Worm (Caenorhabditis elegans) whole organism, L4 larva: ENCODE data around the gene mel-11.

ENCODE experiments used
- F26F4.8 ChIP-seq: fragments of 200-800 bp; sonication (Bioruptor generic); conservative IDR thresholded peaks from 2 replicates; pipeline ENCODE4 v1.3.6; 2022; ENCODE audit warnings: missing genetic modification characterization, missing compliant biosample characterization
- T20F7.1 ChIP-seq: fragments of 200-800 bp; sonication (Bioruptor generic); optimal IDR thresholded peaks from 2 replicates; lab custom pipeline; 2018; ENCODE audit warnings: mild to moderate bottlenecking, missing genetic modification characterization, missing compliant biosample characterization
- Y105C5A.15 ChIP-seq: fragments of 200-800 bp; sonication (Bioruptor generic); IDR thresholded peaks from 2 replicates; pipeline ENCODE4 v1.3.6; 2022; ENCODE audit warnings: missing genetic modification characterization, missing compliant biosample characterization
- Y75B8A.6 ChIP-seq: fragments of 200-800 bp; sonication (Bioruptor generic); IDR thresholded peaks from 2 replicates; pipeline ENCODE4 v1.3.6; 2022; ENCODE audit warnings: missing genetic modification reagents, missing genetic modification characterization, missing compliant biosample characterization
- ZK546.5 ChIP-seq, 2 experiments: sonication (generic microtip); optimal IDR thresholded peaks; 2 replicates each; lab custom pipeline; 2017; ENCODE audit warnings: missing biosample characterization in 2 of 2, missing genetic modification characterization in 2 of 2
- ceh-28 ChIP-seq: fragments of 150-350 bp; optimal IDR thresholded peaks from 2 replicates; lab custom pipeline; 2014; ENCODE audit warnings: missing biosample characterization, missing genetic modification reagents, missing genetic modification characterization
- ceh-82 ChIP-seq: sonication (generic microtip); optimal IDR thresholded peaks from 2 replicates; lab custom pipeline; 2017; ENCODE audit warnings: missing biosample characterization, missing genetic modification characterization
- ces-1 ChIP-seq: fragments of 150-350 bp; sonication (generic microtip); optimal IDR thresholded peaks from 4 replicates; lab custom pipeline; 2014; ENCODE audit warnings: missing biosample characterization, missing genetic modification reagents, missing genetic modification characterization
- cey-2 ChIP-seq: sonication (generic microtip); optimal IDR thresholded peaks from 3 replicates; lab custom pipeline; 2017; ENCODE audit warnings: missing genetic modification characterization, mild to moderate bottlenecking, missing compliant biosample characterization, antibody characterized with exemption, borderline replicate concordance; ENCODE audit not compliant: insufficient read depth
- ctbp-1 ChIP-seq: fragments of 200-800 bp; sonication (Bioruptor generic); IDR thresholded peaks from 2 replicates; pipeline ENCODE4 v1.3.6; 2022; ENCODE audit warnings: missing genetic modification reagents, missing genetic modification characterization, missing compliant biosample characterization
- daf-16 ChIP-seq, 3 experiments: sonication (generic microtip); optimal IDR thresholded peaks; 2 replicates each; lab custom pipeline; 2016 to 2017; ENCODE audit warnings: missing genetic modification characterization in 3 of 3, missing genetic modification reagents in 3 of 3, mild to moderate bottlenecking in 2 of 3, missing compliant biosample characterization in 2 of 3, missing biosample characterization in 1 of 3, moderate library complexity in 1 of 3
- dmd-8 ChIP-seq: fragments of 200-800 bp; sonication (Bioruptor generic); IDR thresholded peaks from 2 replicates; pipeline ENCODE4 v1.3.6; 2022; ENCODE audit warnings: missing genetic modification characterization, missing compliant biosample characterization
- egl-27 ChIP-seq: sonication (generic microtip); optimal IDR thresholded peaks from 3 replicates; lab custom pipeline; 2017; ENCODE audit warnings: missing biosample characterization, missing genetic modification reagents, missing genetic modification characterization
- egl-43 ChIP-seq: fragments of 200-800 bp; sonication (Bioruptor generic); IDR thresholded peaks from 2 replicates; pipeline ENCODE4 v1.3.6; 2022; ENCODE audit warnings: missing genetic modification reagents, missing genetic modification characterization, missing compliant biosample characterization
- fos-1 ChIP-seq: fragments of 150-350 bp; optimal IDR thresholded peaks from 2 replicates; lab custom pipeline; 2014; ENCODE audit warnings: missing biosample characterization, missing genetic modification characterization
- gei-8 ChIP-seq: fragments of 200-800 bp; sonication (Bioruptor generic); optimal IDR thresholded peaks from 2 replicates; lab custom pipeline; 2018; ENCODE audit warnings: mild to moderate bottlenecking, missing genetic modification characterization, missing compliant biosample characterization
- lin-15B ChIP-seq: fragments of 150-350 bp; sonication (generic microtip); optimal IDR thresholded peaks from 3 replicates; lab custom pipeline; 2014; ENCODE audit warnings: missing biosample characterization, missing genetic modification characterization
- madf-5 ChIP-seq, 2 experiments: fragments of 200-800 bp; sonication (Bioruptor generic); IDR thresholded peaks; 2 replicates each; pipeline ENCODE4 v1.3.6; 2022; ENCODE audit warnings: missing compliant biosample characterization in 2 of 2, missing genetic modification characterization in 2 of 2
- madf-9 ChIP-seq: fragments of 200-800 bp; sonication (Bioruptor generic); conservative IDR thresholded peaks from 2 replicates; pipeline ENCODE4 v1.3.6; 2022; ENCODE audit warnings: missing genetic modification reagents, missing genetic modification characterization, missing compliant biosample characterization
- mdl-1 ChIP-seq, 2 experiments: fragments of 150-350 bp in 1 of 2; sonication (generic microtip) in 1 of 2; optimal IDR thresholded peaks; 2 replicates each; lab custom pipeline; 2014 to 2017; ENCODE audit warnings: missing biosample characterization in 2 of 2, missing genetic modification characterization in 2 of 2
- mes-2 ChIP-seq: sonication (generic microtip); optimal IDR thresholded peaks from 2 replicates; lab custom pipeline; 2016; ENCODE audit warnings: missing genotype, mild to moderate bottlenecking, missing genetic modification characterization, missing compliant biosample characterization; ENCODE audit not compliant: poor library complexity, severe bottlenecking
- nhr-28 ChIP-seq: fragments of 150-350 bp; optimal IDR thresholded peaks from 2 replicates; lab custom pipeline; 2014; ENCODE audit warnings: missing biosample characterization, missing genetic modification characterization
- nhr-41 ChIP-seq: fragments of 200-800 bp; sonication (Bioruptor generic); IDR thresholded peaks from 2 replicates; pipeline ENCODE4 v1.3.6; 2022; ENCODE audit warnings: missing genetic modification reagents, missing genetic modification characterization, missing compliant biosample characterization
- nhr-48 ChIP-seq: sonication (generic microtip); optimal IDR thresholded peaks from 2 replicates; lab custom pipeline; 2016; ENCODE audit warnings: mild to moderate bottlenecking, missing genetic modification characterization, missing compliant biosample characterization
- nhr-76 ChIP-seq: fragments of 150-350 bp; optimal IDR thresholded peaks from 2 replicates; lab custom pipeline; 2014; ENCODE audit warnings: missing biosample characterization, missing genetic modification characterization
- nhr-77 ChIP-seq: fragments of 150-350 bp; optimal IDR thresholded peaks from 2 replicates; lab custom pipeline; 2014; ENCODE audit warnings: missing biosample characterization, missing genetic modification characterization
- pha-4 ChIP-seq, 2 experiments: fragments of 150-350 bp in 1 of 2; fragments of 200-800 bp in 1 of 2; sonication (Bioruptor generic) in 1 of 2; IDR thresholded peaks in 1 of 2; optimal IDR thresholded peaks in 1 of 2; 2 replicates each; pipeline versions ENCODE4 v1.3.6 to Lab custom; 2014 to 2022; ENCODE audit warnings: missing genetic modification characterization in 2 of 2, missing genetic modification reagents in 2 of 2, missing biosample characterization in 1 of 2, missing compliant biosample characterization in 1 of 2
- pqm-1 ChIP-seq: sonication (generic microtip); optimal IDR thresholded peaks from 2 replicates; lab custom pipeline; 2017; ENCODE audit warnings: missing biosample characterization, missing genetic modification characterization
- skn-1 ChIP-seq: fragments of 150-350 bp; optimal IDR thresholded peaks from 2 replicates; lab custom pipeline; 2014; ENCODE audit warnings: missing biosample characterization, missing genetic modification characterization
- tag-97 ChIP-seq: fragments of 200-800 bp; sonication (Bioruptor generic); IDR thresholded peaks from 2 replicates; pipeline ENCODE4 v1.3.6; 2022; ENCODE audit warnings: missing genetic modification characterization, missing compliant biosample characterization
- tra-1 ChIP-seq: fragments of 200-800 bp; sonication (Bioruptor generic); IDR thresholded peaks from 2 replicates; pipeline ENCODE4 v1.3.6; 2022; ENCODE audit warnings: missing genetic modification reagents, missing genetic modification characterization, missing compliant biosample characterization
- unc-130 ChIP-seq: sonication (generic microtip); optimal IDR thresholded peaks from 2 replicates; lab custom pipeline; 2016; ENCODE audit warnings: missing genetic modification reagents, missing genetic modification characterization, missing compliant biosample characterization
- unc-62 ChIP-seq, 3 experiments: fragments of 150-350 bp in 1 of 3; sonication (generic microtip); optimal IDR thresholded peaks in 2 of 3; peaks in 1 of 3; 1 replicate in 1 of 3; 2 replicates in 2 of 3; lab custom pipeline; 2014 to 2017; ENCODE audit warnings: missing biosample characterization in 3 of 3, missing genetic modification characterization in 3 of 3, missing genetic modification reagents in 3 of 3, missing genotype in 1 of 3

Gene mel-11

ce11 chrII:9374807-9375206 is 16.5 kb downstream of the mel-11 start, which contains the start of gene C06C3.12:
TSS of gene C06C3.12 (plus strand) at chrII:9375107.
- no peak for TF ChIP-seq unc-130
- no peak for TF ChIP-seq daf-16 (GFP tag; optimal IDR thresholded peaks at IDR 0.05; lab: Kevin White, UChicago)
- TF ChIP-seq daf-16 (tag; optimal IDR thresholded peaks at IDR 0.05; lab: Kevin White, UChicago) = peak; percentile 43

- TF ChIP-seq Y75B8A.6 (GFP tag; lab: Robert Waterston, UW) (no peak), nhr-48 (tag; lab: Kevin White, UChicago) (no peak), tra-1 (no peak), nhr-77 (no peak), ZK546.5 (tag; optimal IDR thresholded peaks at IDR 0.05; lab: Kevin White, UChicago) (no peak), T20F7.1 (GFP tag; lab: Kevin White, UChicago) (no peak), ces-1 (no peak), madf-9 (GFP tag; lab: Robert Waterston, UW) (no peak), unc-62 (GFP tag; optimal IDR thresholded peaks at IDR 0.05 in 1 of 2; lab: Kevin White, UChicago) (no peak), unc-62 (tag; optimal IDR thresholded peaks at IDR 0.05; lab: Kevin White, UChicago) (no peak), nhr-28 (tag; lab: Kevin White, UChicago) (no peak), dmd-8 (no peak), mes-2 (no peak)
Measured at ce11 chrII:9377158-9377557, 18.8 kb downstream of the mel-11 start, which contains the start of gene C06C3.10. TSS of gene C06C3.10 (minus strand) at chrII:9377258.

ce11 chrII:9378174-9378573 is 19.8 kb downstream of the mel-11 start:
- no peak for TF ChIP-seq daf-16 (GFP tag; optimal IDR thresholded peaks at IDR 0.05; lab: Kevin White, UChicago)
- peak; percentile 72 for TF ChIP-seq daf-16 (tag; optimal IDR thresholded peaks at IDR 0.05; lab: Kevin White, UChicago)
- TF ChIP-seq pqm-1 (tag; lab: Kevin White, UChicago) = peak; percentile 26
- TF ChIP-seq skn-1 (tag; lab: Kevin White, UChicago) = no peak
- no peak for TF ChIP-seq ceh-28 (tag; lab: Kevin White, UChicago)

- TF ChIP-seq fos-1 (tag; lab: Kevin White, UChicago) = no peak
- TF ChIP-seq cey-2 (tag; lab: Kevin White, UChicago) = no peak
- no peak for TF ChIP-seq mdl-1 (tag; optimal IDR thresholded peaks at IDR 0.05; lab: Kevin White, UChicago)
- TF ChIP-seq lin-15B (tag; lab: Kevin White, UChicago) = no peak
- no peak for TF ChIP-seq tra-1
- no peak for TF ChIP-seq madf-5 (GFP tag; IDR thresholded peaks at IDR 0.05; lab: Robert Waterston, UW)
- TF ChIP-seq T20F7.1 (GFP tag; lab: Kevin White, UChicago) = no peak
- no peak for TF ChIP-seq tag-97 (GFP tag; lab: Robert Waterston, UW)
- no peak for TF ChIP-seq egl-43 (GFP tag; lab: Robert Waterston, UW)
- TF ChIP-seq F26F4.8 = no peak
- no peak for TF ChIP-seq nhr-76 (tag; lab: Kevin White, UChicago)
- no peak for TF ChIP-seq Y105C5A.15 (GFP tag; lab: Robert Waterston, UW)
- TF ChIP-seq ctbp-1 (GFP tag; lab: Robert Waterston, UW) = no peak
- no peak for TF ChIP-seq ceh-82 (tag; lab: Kevin White, UChicago)
- TF ChIP-seq egl-27 (tag; lab: Kevin White, UChicago) = no peak
- no peak for TF ChIP-seq nhr-41 (GFP tag; lab: Robert Waterston, UW)
- TF ChIP-seq pha-4 (GFP tag; IDR thresholded peaks at IDR 0.05; lab: Robert Waterston, UW) = no peak
- TF ChIP-seq pha-4 (tag; optimal IDR thresholded peaks at IDR 0.05; lab: Kevin White, UChicago) = no peak
- TF ChIP-seq pqm-1 (tag; lab: Kevin White, UChicago) = no peak
- TF ChIP-seq gei-8 = no peak
Measured at ce11 chrII:9379796-9380195, 21.5 kb downstream of the mel-11 start, which contains the start of gene srh-48. TSS of gene srh-48 (plus strand) at chrII:9380096.
